Worm (Caenorhabditis elegans): ENCODE measurements around the gene F39E9.14.

The F39E9.14 gene

ce11 chrII:3310957-3311657 lies 20.7 kb upstream of the F39E9.14 start (continued):
- TF ChIP-seq ztf-16 (tag; optimal IDR thresholded peaks at IDR 0.05) (no peak), ceh-48 (tag; optimal IDR thresholded peaks at IDR 0.05) (peak; percentile 73), npax-4 (tag; optimal IDR thresholded peaks at IDR 0.05) (no peak), lin-11 (tag; optimal IDR thresholded peaks at IDR 0.05) (no peak)

- TF ChIP-seq ceh-48 (tag; optimal IDR thresholded peaks at IDR 0.05) (peak; percentile 45), tbx-7 (tag; optimal IDR thresholded peaks at IDR 0.05) (no peak), che-1 (tag; optimal IDR thresholded peaks at IDR 0.05) (no peak), ama-1 (optimal IDR thresholded peaks at IDR 0.05) (peak; percentile 4), unc-55 (GFP tag; optimal IDR thresholded peaks at IDR 0.05) (peak; percentile 21)
Observed at ce11 chrII:3303582-3303981, 13.1 kb upstream of the F39E9.14 start.

ce11 chrII:3299457-3299856 lies 9.0 kb upstream of the F39E9.14 start, which contains the start of gene btb-22:
Gene btb-22 (plus strand): TSS chrII:3299757.
- TF ChIP-seq hlh-15 (tag; optimal IDR thresholded peaks at IDR 0.05) = no peak
- TF ChIP-seq K09A11.1 (tag; optimal IDR thresholded peaks at IDR 0.05; ENCODE audit: insufficient read depth) = no peak
- no peak for TF ChIP-seq ceh-6 (GFP tag; optimal IDR thresholded peaks at IDR 0.05)
- no peak for TF ChIP-seq dmd-4 (tag; optimal IDR thresholded peaks at IDR 0.05; ENCODE audit: borderline replicate concordance)
- no peak for TF ChIP-seq che-1 (tag; optimal IDR thresholded peaks at IDR 0.05)
- TF ChIP-seq C08G9.2 (tag; optimal IDR thresholded peaks at IDR 0.05) = no peak
- TF ChIP-seq syd-9 (tag; optimal IDR thresholded peaks at IDR 0.05) = no peak
- TF ChIP-seq ttx-3 (tag; optimal IDR thresholded peaks at IDR 0.05) = no peak
- no peak for TF ChIP-seq pqm-1 (tag; optimal IDR thresholded peaks at IDR 0.05)
- no peak for TF ChIP-seq ceh-45 (GFP tag; IDR thresholded peaks at IDR 0.05)
- no peak for TF ChIP-seq gmeb-2 (tag; optimal IDR thresholded peaks at IDR 0.05)

ce11 chrII:3297914-3298313 lies 7.5 kb upstream of the F39E9.14 start, which contains the start of gene btb-18:
Gene btb-18 (plus strand): TSS chrII:3298214.
- TF ChIP-seq C08G9.2 (tag; optimal IDR thresholded peaks at IDR 0.05) (no peak), ceh-19 (GFP tag; optimal IDR thresholded peaks at IDR 0.05) (no peak), hlh-13 (GFP tag; optimal IDR thresholded peaks at IDR 0.05) (no peak), unc-42 (tag; optimal IDR thresholded peaks at IDR 0.05) (no peak), odd-2 (tag; optimal IDR thresholded peaks at IDR 0.05) (no peak), ceh-30 (tag; optimal IDR thresholded peaks at IDR 0.05) (no peak)

- no peak for TF ChIP-seq ceh-22 (tag; optimal IDR thresholded peaks at IDR 0.05)
- peak; percentile 15 for TF ChIP-seq elt-2 (tag; optimal IDR thresholded peaks at IDR 0.05)
- no peak for TF ChIP-seq fax-1 (tag; optimal IDR thresholded peaks at IDR 0.05)
Observed at ce11 chrII:3296644-3297043, 6.2 kb upstream of the F39E9.14 start, which contains the start of gene btb-16. Gene btb-16 (plus strand): TSS chrII:3296883.

ce11 chrII:3295193-3295592 lies 4.7 kb upstream of the F39E9.14 start, which contains the start of gene btb-17:
Gene btb-17 (plus strand): TSS chrII:3295405.
- TF ChIP-seq F13H6.1 (tag; optimal IDR thresholded peaks at IDR 0.05) = no peak
- no peak for TF ChIP-seq madf-2 (tag; optimal IDR thresholded peaks at IDR 0.05)

ce11 chrII:3287073-3287472 lies 3.4 kb downstream of the F39E9.14 start, which contains the start of gene sri-63:
Gene sri-63 (plus strand): TSS chrII:3287373.
- TF ChIP-seq K02D7.2 (tag; optimal IDR thresholded peaks at IDR 0.05) = no peak
- no peak for TF ChIP-seq zip-5 (tag; optimal IDR thresholded peaks at IDR 0.05)
- no peak for TF ChIP-seq fkh-6 (tag; optimal IDR thresholded peaks at IDR 0.05)
- no peak for TF ChIP-seq ceh-6 (GFP tag; optimal IDR thresholded peaks at IDR 0.05)
- no peak for TF ChIP-seq lim-6 (tag; optimal IDR thresholded peaks at IDR 0.05)
- no peak for TF ChIP-seq elt-2 (tag; optimal IDR thresholded peaks at IDR 0.05)
- no peak for TF ChIP-seq T23F11.4 (GFP tag; optimal IDR thresholded peaks at IDR 0.05)
- TF ChIP-seq pqm-1 (tag; optimal IDR thresholded peaks at IDR 0.05) = no peak
- no peak for TF ChIP-seq ceh-48 (tag; optimal IDR thresholded peaks at IDR 0.05)
- TF ChIP-seq che-1 (tag; optimal IDR thresholded peaks at IDR 0.05) = no peak
- TF ChIP-seq madf-2 (tag; optimal IDR thresholded peaks at IDR 0.05) = no peak
- no peak for TF ChIP-seq unc-3 (GFP tag; conservative IDR thresholded peaks at IDR 0.05)
- no peak for TF ChIP-seq unc-3 (tag; optimal IDR thresholded peaks at IDR 0.05)
- TF ChIP-seq dmd-4 (tag; optimal IDR thresholded peaks at IDR 0.05; ENCODE audit: borderline replicate concordance) = no peak
- no peak for TF ChIP-seq F13H6.1 (tag; optimal IDR thresholded peaks at IDR 0.05)
